Fruit fly (Drosophila melanogaster): ENCODE measurements around the gene nuf.
A peak's percentile ranks its signal among the peaks of the same experiment; 100 is the strongest.

dm6 chr3L:14219422-14219853 is 28.8 kb downstream of the nuf start:
- no peak for TF ChIP-seq acj6 (GFP tag; optimal IDR thresholded peaks at IDR 0.05)
- peak; percentile 14 for TF ChIP-seq OdsH (GFP tag; optimal IDR thresholded peaks at IDR 0.05)
- TF ChIP-seq fkh (GFP tag; optimal IDR thresholded peaks at IDR 0.05), result no peak
- TF ChIP-seq CG32006 (GFP tag; optimal IDR thresholded peaks at IDR 0.05), result peak; percentile 56
- peak; percentile 29 for TF ChIP-seq Lpt (GFP tag; optimal IDR thresholded peaks at IDR 0.05)
- no peak for TF ChIP-seq Sox14 (GFP tag; optimal IDR thresholded peaks at IDR 0.05)
- TF ChIP-seq CG15336 (GFP tag; IDR thresholded peaks at IDR 0.05), result peak; percentile 51
- TF ChIP-seq Sox15 (GFP tag; optimal IDR thresholded peaks at IDR 0.05), result no peak
- no peak for TF ChIP-seq CG16779 (tag; optimal IDR thresholded peaks at IDR 0.05)
- TF ChIP-seq CG6276 (GFP tag; optimal IDR thresholded peaks at IDR 0.05), result peak; percentile 80
- no peak for TF ChIP-seq svp (GFP tag)
- TF ChIP-seq net (GFP tag; optimal IDR thresholded peaks at IDR 0.05), result no peak
- no peak for TF ChIP-seq CG31627 (GFP tag; optimal IDR thresholded peaks at IDR 0.05)
- no peak for TF ChIP-seq Hr39 (GFP tag; optimal IDR thresholded peaks at IDR 0.05)

Data from whole organism, prepupa.